Fruit fly (Drosophila melanogaster): ENCODE data around the gene CG9967.

DNA sequence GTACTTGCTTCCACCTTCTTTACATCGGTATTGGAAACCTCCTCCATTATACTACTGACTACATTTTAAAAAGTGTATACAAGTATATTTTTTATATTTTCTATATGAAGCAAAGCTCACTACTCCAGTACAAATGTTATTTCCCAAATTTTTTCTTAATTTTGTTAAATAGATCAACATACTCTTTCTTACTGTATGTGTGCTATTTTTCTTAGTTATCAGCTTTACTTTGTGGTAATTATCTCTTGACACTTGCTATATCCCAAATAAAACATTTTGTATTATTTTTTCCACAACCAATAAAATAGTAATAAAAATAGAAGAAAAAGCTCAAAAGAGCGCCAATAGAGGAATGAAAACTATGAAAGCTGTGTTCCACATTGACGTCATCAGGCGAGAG is 33.4 kb upstream of the CG9967 start, which contains the start of gene CG43750:
- TF ChIP-seq bab1 (GFP tag; optimal IDR thresholded peaks at IDR 0.05): no peak
- TF ChIP-seq CG12768 (GFP tag; optimal IDR thresholded peaks at IDR 0.05): no peak
- TF ChIP-seq Crg-1 (GFP tag; optimal IDR thresholded peaks at IDR 0.05): no peak
